Fruit fly (Drosophila melanogaster): ENCODE results near the gene CG11970.

The CG11970 gene

DNA sequence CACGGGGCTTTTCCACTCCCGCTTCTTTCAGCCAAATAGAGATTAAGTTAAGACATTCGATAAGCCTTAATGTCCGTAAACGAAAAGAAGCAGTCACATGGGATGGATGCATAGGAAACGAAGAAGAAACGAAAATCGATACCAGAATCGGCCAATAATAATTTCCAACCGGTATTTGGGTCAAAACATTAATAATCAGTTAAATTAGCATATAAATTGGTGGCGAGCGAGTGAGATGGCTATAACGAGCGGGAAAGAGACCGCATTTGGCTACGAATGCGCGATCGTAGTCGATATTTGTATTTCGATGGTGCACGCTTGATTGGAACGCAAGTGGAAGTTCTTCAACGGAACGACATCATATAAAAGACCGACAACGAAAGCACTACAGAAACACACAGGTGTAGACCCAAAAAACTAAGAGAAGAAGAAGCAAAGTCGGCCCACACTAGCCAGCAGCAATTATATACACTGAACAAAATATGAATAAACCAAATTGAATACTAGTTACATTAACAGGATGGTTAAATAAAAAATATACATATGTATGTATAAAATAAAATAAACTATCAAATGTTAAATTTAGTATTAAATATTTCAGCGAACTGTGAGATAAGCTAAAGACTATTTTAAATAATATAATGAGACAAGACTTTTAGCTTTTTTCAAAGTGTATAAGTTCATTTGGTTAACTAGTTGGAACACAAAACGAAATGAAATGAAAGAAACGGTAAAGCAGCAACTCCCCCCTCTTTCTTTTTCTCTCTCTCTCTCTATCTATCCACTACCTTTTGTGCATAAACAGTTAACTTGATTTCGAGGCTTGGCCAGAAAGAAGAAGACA is 29.8 kb upstream of the CG11970 start:
- TF ChIP-seq Sox15 (GFP tag; optimal IDR thresholded peaks at IDR 0.05) (no peak), dsx (GFP tag; optimal IDR thresholded peaks at IDR 0.05; ENCODE audit: poor library complexity, severe bottlenecking) (no peak), Hr4 (GFP tag; optimal IDR thresholded peaks at IDR 0.05) (no peak), spab (GFP tag; optimal IDR thresholded peaks at IDR 0.05) (no peak), Eip93F (GFP tag; optimal IDR thresholded peaks at IDR 0.05) (no peak), ss (GFP tag; optimal IDR thresholded peaks at IDR 0.05) (no peak), CG11902 (GFP tag; optimal IDR thresholded peaks at IDR 0.05) (no peak), lz (GFP tag; optimal IDR thresholded peaks at IDR 0.05) (no peak), net (GFP tag; optimal IDR thresholded peaks at IDR 0.05) (no peak), Gug (GFP tag; IDR thresholded peaks at IDR 0.05) (no peak), CG11762 (GFP tag; optimal IDR thresholded peaks at IDR 0.05; ENCODE audit: insufficient read depth) (no peak), Sox102F (GFP tag; optimal IDR thresholded peaks at IDR 0.05) (no peak), acj6 (GFP tag; optimal IDR thresholded peaks at IDR 0.05) (no peak), CG8319 (GFP tag; optimal IDR thresholded peaks at IDR 0.05) (no peak), CG6276 (GFP tag; optimal IDR thresholded peaks at IDR 0.05) (peak; percentile 6), CG6808 (GFP tag; optimal IDR thresholded peaks at IDR 0.05) (no peak), svp (GFP tag) (peak; percentile 42), CG1621 (tag; optimal IDR thresholded peaks at IDR 0.05) (no peak), salr (GFP tag; optimal IDR thresholded peaks at IDR 0.05) (peak in 1 of 2 experiments; percentile 7), CG15336 (GFP tag; IDR thresholded peaks at IDR 0.05) (peak; percentile 64), Lpt (GFP tag; optimal IDR thresholded peaks at IDR 0.05) (no peak), CG32006 (GFP tag; optimal IDR thresholded peaks at IDR 0.05) (peak; percentile 67), eg (GFP tag; IDR thresholded peaks at IDR 0.05) (no peak), CG7368 (GFP tag; optimal IDR thresholded peaks at IDR 0.05) (no peak), Sox14 (GFP tag; optimal IDR thresholded peaks at IDR 0.05) (no peak), CG10669 (GFP tag; optimal IDR thresholded peaks at IDR 0.05) (no peak), vri (GFP tag; optimal IDR thresholded peaks at IDR 0.05) (no peak), fd85E (GFP tag; optimal IDR thresholded peaks at IDR 0.05) (no peak), CG3919 (GFP tag; optimal IDR thresholded peaks at IDR 0.05) (no peak), dac (GFP tag; optimal IDR thresholded peaks at IDR 0.05) (no peak), CG3032 (tag; optimal IDR thresholded peaks at IDR 0.05) (no peak), achi (GFP tag; optimal IDR thresholded peaks at IDR 0.05) (no peak), cyc (GFP tag; optimal IDR thresholded peaks at IDR 0.05) (no peak), pdm3 (GFP tag; optimal IDR thresholded peaks at IDR 0.05) (no peak), Met (GFP tag; optimal IDR thresholded peaks at IDR 0.05) (no peak), Smox (GFP tag; optimal IDR thresholded peaks at IDR 0.05) (no peak), OdsH (GFP tag; optimal IDR thresholded peaks at IDR 0.05) (no peak), topi (GFP tag; optimal IDR thresholded peaks at IDR 0.05) (no peak), Eip75B (GFP tag; optimal IDR thresholded peaks at IDR 0.05) (no peak), Blimp-1 (GFP tag; optimal IDR thresholded peaks at IDR 0.05) (no peak), CG6163 (GFP tag; IDR thresholded peaks at IDR 0.05) (no peak), CG8119 (GFP tag; IDR thresholded peaks at IDR 0.05) (peak; percentile 46; the same call in 2 of the 3 replicates), CG31627 (GFP tag; optimal IDR thresholded peaks at IDR 0.05) (no peak), CG16779 (tag; optimal IDR thresholded peaks at IDR 0.05) (no peak), CG6792 (GFP tag; optimal IDR thresholded peaks at IDR 0.05) (no peak), CG8632 (GFP tag; optimal IDR thresholded peaks at IDR 0.05) (no peak), Ets21C (GFP tag; optimal IDR thresholded peaks at IDR 0.05) (no peak), fd59A (GFP tag; optimal IDR thresholded peaks at IDR 0.05) (no peak), Ets96B (tag; optimal IDR thresholded peaks at IDR 0.05) (no peak), CG11294 (GFP tag; IDR thresholded peaks at IDR 0.05) (no peak), Hr39 (GFP tag; optimal IDR thresholded peaks at IDR 0.05) (no peak)
